Worm (Caenorhabditis elegans): ENCODE measurements around the gene ZK742.7.

DNA sequence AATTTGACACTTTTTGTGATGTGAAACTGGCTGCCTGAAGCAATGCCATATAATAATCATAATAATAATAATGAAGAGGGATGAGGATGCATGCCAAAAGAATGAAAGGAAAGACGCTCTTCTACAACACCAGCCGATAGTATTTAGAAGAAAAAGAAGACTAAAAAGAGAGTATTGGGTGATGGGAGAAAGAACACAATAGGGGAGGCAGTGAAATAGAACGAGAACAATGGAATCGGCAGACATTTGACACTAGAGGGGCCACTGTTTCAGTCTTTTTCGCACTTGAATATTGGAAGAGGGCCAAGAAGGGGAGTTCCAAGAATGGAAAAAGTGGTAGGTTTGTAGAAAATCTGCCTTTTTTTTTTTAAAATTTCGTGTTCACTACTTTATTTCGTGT is 49.0 kb downstream of the ZK742.7 start, which contains the start of gene memo-1:
- TF ChIP-seq unc-39 (tag; optimal IDR thresholded peaks at IDR 0.05) (no peak), elt-3 (tag; optimal IDR thresholded peaks at IDR 0.05) (no peak), unc-62 (GFP tag; optimal IDR thresholded peaks at IDR 0.05) (no peak), nhr-12 (tag; optimal IDR thresholded peaks at IDR 0.05) (no peak), nhr-76 (tag; optimal IDR thresholded peaks at IDR 0.05) (no peak), ceh-39 (tag; optimal IDR thresholded peaks at IDR 0.05) (no peak), lin-13 (tag; optimal IDR thresholded peaks at IDR 0.05) (no peak), ztf-11 (tag; optimal IDR thresholded peaks at IDR 0.05) (no peak), nhr-237 (tag; optimal IDR thresholded peaks at IDR 0.05) (no peak)
